Worm (Caenorhabditis elegans) whole organism, L2 larva: ENCODE data around the gene ptpn-22.

Source experiments
- ceh-82 ChIP-seq: fragments of 150-350 bp; optimal IDR thresholded peaks from 2 replicates; lab custom pipeline; 2014; ENCODE audit warnings: missing biosample characterization, missing genetic modification characterization
- egl-27 ChIP-seq: sonication (generic microtip); optimal IDR thresholded peaks from 3 replicates; lab custom pipeline; 2017; ENCODE audit warnings: missing biosample characterization, missing genetic modification reagents, missing genetic modification characterization
- lsy-2 ChIP-seq, 2 experiments: fragments of 150-350 bp in 1 of 2; sonication (generic microtip) in 1 of 2; optimal IDR thresholded peaks; 2 replicates each; lab custom pipeline; 2014 to 2017; ENCODE audit warnings: missing biosample characterization in 2 of 2, missing genetic modification characterization in 2 of 2
- nhr-10 ChIP-seq: sonication (generic microtip); optimal IDR thresholded peaks from 2 replicates; lab custom pipeline; 2017; ENCODE audit warnings: missing biosample characterization, missing genetic modification characterization
- zag-1 ChIP-seq: fragments of 150-350 bp; optimal IDR thresholded peaks from 2 replicates; lab custom pipeline; 2014; ENCODE audit warnings: missing biosample characterization, missing genetic modification characterization

ce11 chrIV:1687151-1687550 is 52.9 kb downstream of the ptpn-22 start:
- no peak for TF ChIP-seq ceh-82 (tag; lab: Kevin White, UChicago)
- TF ChIP-seq nhr-10 (tag; lab: Kevin White, UChicago), result no peak
- no peak for TF ChIP-seq egl-27 (tag; lab: Kevin White, UChicago)
- no peak for TF ChIP-seq zag-1 (tag; lab: Kevin White, UChicago)
- TF ChIP-seq lsy-2 (tag; optimal IDR thresholded peaks at IDR 0.05; lab: Kevin White, UChicago), result no peak
